Worm (Caenorhabditis elegans): ENCODE data around the gene F22B7.1.

The F22B7.1 gene

ce11 chrIII:8664897-8665388, at the start of gene F22B7.1:
Gene F22B7.1, plus strand, starts transcription at chrIII:8665338.
- TF ChIP-seq zip-8 (tag; optimal IDR thresholded peaks at IDR 0.05) (no peak), nhr-237 (tag; optimal IDR thresholded peaks at IDR 0.05) (no peak), mep-1 (tag; optimal IDR thresholded peaks at IDR 0.05) (no peak), cnd-1 (tag; optimal IDR thresholded peaks at IDR 0.05) (no peak), elt-3 (tag; optimal IDR thresholded peaks at IDR 0.05) (no peak), ham-2 (GFP tag; optimal IDR thresholded peaks at IDR 0.05) (no peak), sem-2 (GFP tag; optimal IDR thresholded peaks at IDR 0.05) (no peak), bed-3 (GFP tag; optimal IDR thresholded peaks at IDR 0.05) (no peak), ces-1 (GFP tag; optimal IDR thresholded peaks at IDR 0.05) (no peak), hlh-1 (tag; optimal IDR thresholded peaks at IDR 0.05) (no peak), drap-1 (GFP tag; optimal IDR thresholded peaks at IDR 0.05) (no peak), snpc-4 (tag; optimal IDR thresholded peaks at IDR 0.05) (no peak), ceh-83 (GFP tag; optimal IDR thresholded peaks at IDR 0.05) (no peak), M03D4.4 (tag; optimal IDR thresholded peaks at IDR 0.05) (no peak), nhr-2 (tag; optimal IDR thresholded peaks at IDR 0.05) (no peak)

- TF ChIP-seq nhr-12 (tag; optimal IDR thresholded peaks at IDR 0.05) = no peak
- TF ChIP-seq ztf-11 (tag; optimal IDR thresholded peaks at IDR 0.05) = no peak
- TF ChIP-seq mab-5 (tag; optimal IDR thresholded peaks at IDR 0.05) = no peak
- no peak for TF ChIP-seq ceh-39 (tag; optimal IDR thresholded peaks at IDR 0.05)
- no peak for TF ChIP-seq M03D4.4 (tag; optimal IDR thresholded peaks at IDR 0.05)
- no peak for TF ChIP-seq ceh-83 (GFP tag; optimal IDR thresholded peaks at IDR 0.05)
- TF ChIP-seq drap-1 (GFP tag; optimal IDR thresholded peaks at IDR 0.05) = no peak
- TF ChIP-seq nhr-28 (tag; optimal IDR thresholded peaks at IDR 0.05) = no peak
- no peak for TF ChIP-seq unc-120 (tag; optimal IDR thresholded peaks at IDR 0.05; ENCODE audit: poor library complexity, severe bottlenecking)
- TF ChIP-seq tbx-8 (GFP tag; optimal IDR thresholded peaks at IDR 0.05) = no peak
- TF ChIP-seq ham-2 (GFP tag; optimal IDR thresholded peaks at IDR 0.05) = no peak
- TF ChIP-seq pha-4 (tag; optimal IDR thresholded peaks at IDR 0.05) = no peak
- no peak for TF ChIP-seq lsy-2 (tag; optimal IDR thresholded peaks at IDR 0.05)
- no peak for TF ChIP-seq cnd-1 (tag; optimal IDR thresholded peaks at IDR 0.05)
Measured at ce11 chrIII:8616587-8616986, 48.6 kb upstream of the F22B7.1 start, which contains the start of gene C06E1.11. Gene C06E1.11, minus strand, starts transcription at chrIII:8616687.

- TF ChIP-seq lsy-2 (tag; optimal IDR thresholded peaks at IDR 0.05) (no peak), mls-2 (tag; optimal IDR thresholded peaks at IDR 0.05) (no peak), unc-62 (GFP tag; optimal IDR thresholded peaks at IDR 0.05) (no peak), nhr-12 (tag; optimal IDR thresholded peaks at IDR 0.05) (no peak), nhr-2 (tag; optimal IDR thresholded peaks at IDR 0.05) (no peak), blmp-1 (tag; optimal IDR thresholded peaks at IDR 0.05) (no peak), ztf-11 (tag; optimal IDR thresholded peaks at IDR 0.05) (no peak), ceh-83 (GFP tag; optimal IDR thresholded peaks at IDR 0.05) (no peak), ces-1 (GFP tag; optimal IDR thresholded peaks at IDR 0.05) (no peak), M03D4.4 (tag; optimal IDR thresholded peaks at IDR 0.05) (no peak), nhr-76 (tag; optimal IDR thresholded peaks at IDR 0.05) (no peak), zip-8 (tag; optimal IDR thresholded peaks at IDR 0.05) (no peak), flh-1 (GFP tag; optimal IDR thresholded peaks at IDR 0.05) (no peak), ceh-43 (GFP tag; optimal IDR thresholded peaks at IDR 0.05) (no peak), drap-1 (GFP tag; optimal IDR thresholded peaks at IDR 0.05) (no peak), lin-32 (GFP tag; optimal IDR thresholded peaks at IDR 0.05) (no peak), nhr-237 (tag; optimal IDR thresholded peaks at IDR 0.05) (no peak)
Measured at ce11 chrIII:8618412-8618960, 46.7 kb upstream of the F22B7.1 start, which contains the start of gene C13G5.2. Gene C13G5.2, minus strand, starts transcription at chrIII:8618462.

- TF ChIP-seq unc-39 (tag; optimal IDR thresholded peaks at IDR 0.05) (no peak), pha-4 (tag; optimal IDR thresholded peaks at IDR 0.05) (no peak), nhr-76 (tag; optimal IDR thresholded peaks at IDR 0.05) (no peak), lsy-2 (tag; optimal IDR thresholded peaks at IDR 0.05) (no peak), drap-1 (GFP tag; optimal IDR thresholded peaks at IDR 0.05) (no peak), bed-3 (GFP tag; optimal IDR thresholded peaks at IDR 0.05) (no peak), nhr-2 (tag; optimal IDR thresholded peaks at IDR 0.05) (peak; percentile 91), lin-13 (tag; optimal IDR thresholded peaks at IDR 0.05) (no peak), cnd-1 (tag; optimal IDR thresholded peaks at IDR 0.05) (no peak), mab-5 (tag; optimal IDR thresholded peaks at IDR 0.05) (no peak), mls-2 (tag; optimal IDR thresholded peaks at IDR 0.05) (no peak), unc-62 (GFP tag; optimal IDR thresholded peaks at IDR 0.05) (peak; percentile 49), ham-2 (GFP tag; optimal IDR thresholded peaks at IDR 0.05) (no peak), tbx-8 (GFP tag; optimal IDR thresholded peaks at IDR 0.05) (no peak), mep-1 (tag; optimal IDR thresholded peaks at IDR 0.05) (no peak), nhr-237 (tag; optimal IDR thresholded peaks at IDR 0.05) (no peak), snpc-4 (tag; optimal IDR thresholded peaks at IDR 0.05) (no peak), elt-1 (tag; optimal IDR thresholded peaks at IDR 0.05; ENCODE audit: borderline replicate concordance, insufficient read depth) (peak; percentile 19)
Measured at ce11 chrIII:8620259-8620658, 44.9 kb upstream of the F22B7.1 start.
